Fruit fly (Drosophila melanogaster): ENCODE measurements around the gene her.

DNA sequence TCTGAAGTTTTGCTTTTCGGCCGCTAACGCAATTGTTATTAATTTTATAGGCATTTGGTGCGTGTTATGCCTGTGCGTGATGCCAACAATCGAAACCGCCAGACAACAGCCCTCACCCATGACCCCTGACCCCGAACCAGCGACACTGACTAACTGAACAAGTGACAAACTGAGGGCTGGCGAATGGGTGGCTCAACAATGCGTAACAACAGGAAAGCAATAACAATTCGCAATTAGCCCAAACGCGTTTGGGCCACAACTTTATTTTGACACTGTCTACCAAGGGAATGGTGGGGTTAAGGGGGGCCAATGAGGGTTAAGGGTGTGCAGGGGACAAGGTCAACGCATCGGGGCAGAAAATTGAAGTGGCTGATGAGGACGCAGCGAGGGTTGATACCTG is 28.1 kb upstream of the her start:
- TF ChIP-seq h (optimal IDR thresholded peaks at IDR 0.05) = no peak
- no peak for TF ChIP-seq psq (optimal IDR thresholded peaks at IDR 0.05)
- TF ChIP-seq ttk (optimal IDR thresholded peaks at IDR 0.05) = no peak

All from Kc167 (cell line).